Worm (Caenorhabditis elegans) whole organism, L2 larva: ENCODE measurements around the gene acp-3.
A peak's percentile ranks its signal among the peaks of the same experiment; 100 is the strongest.

Source experiments
- ZK546.5 ChIP-seq: sonication (generic microtip); optimal IDR thresholded peaks from 2 replicates; lab custom pipeline; 2017; ENCODE audit warnings: missing biosample characterization, missing genetic modification characterization
- ama-1 ChIP-seq: fragments of 150-350 bp; optimal IDR thresholded peaks from 2 replicates; lab custom pipeline; 2018; ENCODE audit warnings: inconsistent platforms
- blmp-1 ChIP-seq: sonication (generic microtip); optimal IDR thresholded peaks from 2 replicates; lab custom pipeline; 2017; ENCODE audit warnings: missing genetic modification characterization, mild to moderate bottlenecking, missing compliant biosample characterization, antibody characterized with exemption, moderate library complexity; ENCODE audit not compliant: insufficient read depth
- ceh-82 ChIP-seq: fragments of 150-350 bp; optimal IDR thresholded peaks from 2 replicates; lab custom pipeline; 2014; ENCODE audit warnings: missing biosample characterization, missing genetic modification characterization
- lsy-2 ChIP-seq, 2 experiments: fragments of 150-350 bp in 1 of 2; sonication (generic microtip) in 1 of 2; optimal IDR thresholded peaks; 2 replicates each; lab custom pipeline; 2014 to 2017; ENCODE audit warnings: missing biosample characterization in 2 of 2, missing genetic modification characterization in 2 of 2
- nhr-23 ChIP-seq: fragments of 150-350 bp; optimal IDR thresholded peaks from 2 replicates; lab custom pipeline; 2014; ENCODE audit warnings: missing biosample characterization, missing genetic modification reagents, missing genetic modification characterization
- sem-4 ChIP-seq: fragments of 150-350 bp; optimal IDR thresholded peaks from 2 replicates; lab custom pipeline; 2014; ENCODE audit warnings: missing biosample characterization, missing genetic modification reagents, missing genetic modification characterization
- skn-1 ChIP-seq: sonication (generic microtip); optimal IDR thresholded peaks from 2 replicates; lab custom pipeline; 2017; ENCODE audit warnings: missing biosample characterization, missing genetic modification characterization
- sma-9 ChIP-seq, 2 experiments: fragments of 150-350 bp in 1 of 2; sonication (generic microtip) in 1 of 2; optimal IDR thresholded peaks; 2 replicates each; lab custom pipeline; 2014 to 2016; ENCODE audit warnings: missing genetic modification characterization in 2 of 2, mild to moderate bottlenecking in 1 of 2, missing biosample characterization in 1 of 2, missing compliant biosample characterization in 1 of 2, missing genetic modification reagents in 1 of 2, moderate library complexity in 1 of 2
- snpc-4 ChIP-seq: fragments of 150-350 bp; optimal IDR thresholded peaks from 2 replicates; lab custom pipeline; 2014; ENCODE audit warnings: missing biosample characterization, missing genetic modification characterization
- unc-39 ChIP-seq: fragments of 150-350 bp; optimal IDR thresholded peaks from 2 replicates; lab custom pipeline; 2014; ENCODE audit warnings: missing biosample characterization, missing genetic modification characterization
- unc-62 ChIP-seq: fragments of 150-350 bp; optimal IDR thresholded peaks from 2 replicates; lab custom pipeline; 2014; ENCODE audit warnings: missing biosample characterization, missing genetic modification reagents, missing genetic modification characterization
- zag-1 ChIP-seq: fragments of 150-350 bp; optimal IDR thresholded peaks from 2 replicates; lab custom pipeline; 2014; ENCODE audit warnings: missing biosample characterization, missing genetic modification characterization

- TF ChIP-seq snpc-4, result no peak
- no peak for TF ChIP-seq unc-39 (tag; lab: Kevin White, UChicago)
- no peak for TF ChIP-seq ama-1 (lab: Kevin White, UChicago)
- peak; percentile 22 for TF ChIP-seq skn-1 (tag; lab: Kevin White, UChicago)
- no peak for TF ChIP-seq unc-62 (GFP tag; lab: Kevin White, UChicago)
- TF ChIP-seq zag-1 (tag; lab: Kevin White, UChicago), result no peak
- TF ChIP-seq blmp-1 (tag; lab: Kevin White, UChicago), result no peak
- TF ChIP-seq lsy-2 (tag; optimal IDR thresholded peaks at IDR 0.05; lab: Kevin White, UChicago), result no peak
- no peak for TF ChIP-seq ZK546.5 (tag; lab: Kevin White, UChicago)
- no peak for TF ChIP-seq nhr-23 (tag; lab: Kevin White, UChicago)
- peak; percentile 69 for TF ChIP-seq sma-9 (GFP tag; optimal IDR thresholded peaks at IDR 0.05; lab: Kevin White, UChicago)
- TF ChIP-seq sma-9 (tag; optimal IDR thresholded peaks at IDR 0.05; lab: Kevin White, UChicago), result no peak
- TF ChIP-seq sem-4, result no peak
- TF ChIP-seq ceh-82 (tag; lab: Kevin White, UChicago), result no peak
Observed at ce11 chrII:8388001-8388513, 48.9 kb downstream of the acp-3 start, which contains the start of gene drd-1.
